Fruit fly (Drosophila melanogaster): ENCODE data around the gene heph.

dm6 chr3R:31986775-31987349, 28.5 kb downstream of the heph start:
- no peak for TF ChIP-seq pan (optimal IDR thresholded peaks at IDR 0.05)
- TF ChIP-seq usp (GFP tag; optimal IDR thresholded peaks at IDR 0.05), result no peak
- TF ChIP-seq CG8478 (optimal IDR thresholded peaks at IDR 0.05), result no peak
- TF ChIP-seq Dll (optimal IDR thresholded peaks at IDR 0.05), result no peak
- no peak for TF ChIP-seq psq (optimal IDR thresholded peaks at IDR 0.05)

All from whole organism.